Fruit fly (Drosophila melanogaster): ENCODE measurements around the gene Aef1.

- TF ChIP-seq h (GFP tag; optimal IDR thresholded peaks at IDR 0.05), result no peak
- TF ChIP-seq dmrt93B (GFP tag; optimal IDR thresholded peaks at IDR 0.05), result no peak
- TF ChIP-seq OdsH (GFP tag; optimal IDR thresholded peaks at IDR 0.05), result no peak
- TF ChIP-seq Dfd (GFP tag; optimal IDR thresholded peaks at IDR 0.05), result no peak
- TF ChIP-seq lola (GFP tag; optimal IDR thresholded peaks at IDR 0.05), result no peak
- no peak for TF ChIP-seq Mio (GFP tag; optimal IDR thresholded peaks at IDR 0.05)
- TF ChIP-seq sv (GFP tag; optimal IDR thresholded peaks at IDR 0.05), result no peak
- no peak for TF ChIP-seq tai (GFP tag; optimal IDR thresholded peaks at IDR 0.05)
- no peak for TF ChIP-seq psq (GFP tag; optimal IDR thresholded peaks at IDR 0.05)
- no peak for TF ChIP-seq Hnf4 (GFP tag; optimal IDR thresholded peaks at IDR 0.05)
- TF ChIP-seq Myc (optimal IDR thresholded peaks at IDR 0.05), result no peak
Measured at dm6 chr3L:21406638-21407037, 26.6 kb upstream of the Aef1 start, which contains the start of gene sa.
